Fruit fly (Drosophila melanogaster) whole organism, embryonic: ENCODE data around the gene AstC-R1.

Experiments used
- CG18262 ChIP-seq: fragments of 200-800 bp; optimal IDR thresholded peaks from 3 replicates; lab custom pipeline; 2019; ENCODE audit warnings: missing biosample characterization, mild to moderate bottlenecking, missing genetic modification characterization, moderate library complexity
- HLH54F ChIP-seq: fragments of 200-800 bp; sonication (Bioruptor generic); optimal IDR thresholded peaks from 3 replicates; lab custom pipeline; 2016; ENCODE audit warnings: missing biosample characterization, missing genetic modification characterization
- Hsf ChIP-seq: fragments of 200-800 bp; sonication (Bioruptor generic); optimal IDR thresholded peaks from 3 replicates; lab custom pipeline; 2016; ENCODE audit warnings: missing biosample characterization, missing genetic modification characterization
- Rfx ChIP-seq: fragments of 200-800 bp; sonication (Bioruptor generic); IDR thresholded peaks from 2 replicates; pipeline ENCODE4 v1.3.6; 2022; ENCODE audit warnings: missing biosample characterization, missing genetic modification characterization
- jumu ChIP-seq: fragments of 200-800 bp; sonication (Bioruptor generic); optimal IDR thresholded peaks from 3 replicates; lab custom pipeline; 2016; ENCODE audit warnings: missing biosample characterization, missing genetic modification characterization

dm6 chr3L:18603125-18603524 is 43.1 kb downstream of the AstC-R1 start, which contains the start of gene CG18234:
- TF ChIP-seq jumu (GFP tag; lab: Kevin White, UChicago) (no peak), Rfx (no peak), HLH54F (GFP tag; lab: Kevin White, UChicago) (no peak), Hsf (GFP tag; lab: Kevin White, UChicago) (no peak), CG18262 (tag; lab: Kevin White, UChicago) (no peak)
